Worm (Caenorhabditis elegans) whole organism, mixed stage, embryonic: Measurements from ENCODE around the gene T10G3.3.

Experiments used
- M03D4.4 ChIP-seq: sonication (generic microtip); optimal IDR thresholded peaks from 2 replicates; lab custom pipeline; 2017; ENCODE audit warnings: mild to moderate bottlenecking, missing genetic modification characterization, missing compliant biosample characterization
- bed-3 ChIP-seq: fragments of 200-800 bp; sonication (Bioruptor generic); optimal IDR thresholded peaks from 3 replicates; lab custom pipeline; 2018; ENCODE audit warnings: mild to moderate bottlenecking, missing genetic modification characterization, moderate library complexity, missing compliant biosample characterization
- ceh-39 ChIP-seq: fragments of 150-350 bp; optimal IDR thresholded peaks from 2 replicates; lab custom pipeline; 2014; ENCODE audit warnings: missing biosample characterization, missing genetic modification characterization
- ceh-83 ChIP-seq: fragments of 200-800 bp; sonication (Bioruptor generic); optimal IDR thresholded peaks from 2 replicates; lab custom pipeline; 2018; ENCODE audit warnings: mild to moderate bottlenecking, missing genetic modification characterization, missing compliant biosample characterization
- ces-1 ChIP-seq: fragments of 150-350 bp; optimal IDR thresholded peaks from 2 replicates; lab custom pipeline; 2014; ENCODE audit warnings: missing biosample characterization, missing genetic modification reagents, missing genetic modification characterization
- cnd-1 ChIP-seq: fragments of 200-800 bp; sonication (Bioruptor generic); optimal IDR thresholded peaks from 2 replicates; lab custom pipeline; 2018; ENCODE audit warnings: mild to moderate bottlenecking, missing genetic modification characterization, missing compliant biosample characterization
- drap-1 ChIP-seq: fragments of 200-800 bp; sonication (Bioruptor generic); optimal IDR thresholded peaks from 3 replicates; lab custom pipeline; 2018; ENCODE audit warnings: mild to moderate bottlenecking, missing genetic modification characterization, missing compliant biosample characterization
- elt-3 ChIP-seq: fragments of 150-350 bp; optimal IDR thresholded peaks from 2 replicates; lab custom pipeline; 2014; ENCODE audit warnings: missing biosample characterization, missing genetic modification characterization
- ham-2 ChIP-seq: fragments of 200-800 bp; sonication (Bioruptor generic); optimal IDR thresholded peaks from 2 replicates; lab custom pipeline; 2018; ENCODE audit warnings: mild to moderate bottlenecking, missing genetic modification characterization, missing compliant biosample characterization
- hlh-1 ChIP-seq: fragments of 150-350 bp; optimal IDR thresholded peaks from 2 replicates; lab custom pipeline; 2014; ENCODE audit warnings: missing biosample characterization, missing genetic modification reagents, missing genetic modification characterization
- lin-13 ChIP-seq: fragments of 150-350 bp; optimal IDR thresholded peaks from 2 replicates; lab custom pipeline; 2014; ENCODE audit warnings: missing biosample characterization, missing genetic modification characterization
- lin-32 ChIP-seq: fragments of 200-800 bp; sonication (Bioruptor generic); optimal IDR thresholded peaks from 2 replicates; lab custom pipeline; 2018; ENCODE audit warnings: mild to moderate bottlenecking, missing genetic modification characterization, missing compliant biosample characterization
- lsy-2 ChIP-seq: fragments of 150-350 bp; optimal IDR thresholded peaks from 2 replicates; lab custom pipeline; 2014; ENCODE audit warnings: missing biosample characterization, missing genetic modification characterization
- mab-5 ChIP-seq: fragments of 150-350 bp; optimal IDR thresholded peaks from 2 replicates; lab custom pipeline; 2014; ENCODE audit warnings: missing biosample characterization, missing genetic modification characterization
- mep-1 ChIP-seq: fragments of 150-350 bp; optimal IDR thresholded peaks from 2 replicates; lab custom pipeline; 2017; ENCODE audit warnings: missing biosample characterization, missing genetic modification reagents, missing genetic modification characterization, inconsistent platforms
- mls-2 ChIP-seq: sonication (generic microtip); optimal IDR thresholded peaks from 2 replicates; lab custom pipeline; 2016; ENCODE audit warnings: mild to moderate bottlenecking, missing genetic modification characterization, moderate library complexity, missing compliant biosample characterization
- nhr-12 ChIP-seq: fragments of 150-350 bp; optimal IDR thresholded peaks from 2 replicates; lab custom pipeline; 2014; ENCODE audit warnings: missing biosample characterization, missing genetic modification characterization
- nhr-2 ChIP-seq: fragments of 150-350 bp; optimal IDR thresholded peaks from 2 replicates; lab custom pipeline; 2014; ENCODE audit warnings: missing biosample characterization, missing genetic modification characterization
- nhr-237 ChIP-seq: fragments of 150-350 bp; optimal IDR thresholded peaks from 2 replicates; lab custom pipeline; 2014; ENCODE audit warnings: missing biosample characterization, missing genetic modification characterization
- nhr-28 ChIP-seq: fragments of 150-350 bp; optimal IDR thresholded peaks from 2 replicates; lab custom pipeline; 2014; ENCODE audit warnings: missing biosample characterization, missing genetic modification characterization
- nhr-76 ChIP-seq: sonication (generic microtip); optimal IDR thresholded peaks from 2 replicates; lab custom pipeline; 2017; ENCODE audit warnings: missing biosample characterization, missing genetic modification characterization
- pha-4 ChIP-seq: fragments of 150-350 bp; optimal IDR thresholded peaks from 2 replicates; lab custom pipeline; 2018; ENCODE audit warnings: missing biosample characterization, missing genetic modification reagents, missing genetic modification characterization
- sem-2 ChIP-seq: fragments of 200-800 bp; sonication (Bioruptor generic); optimal IDR thresholded peaks from 2 replicates; lab custom pipeline; 2018; ENCODE audit warnings: mild to moderate bottlenecking, missing genetic modification characterization, missing compliant biosample characterization
- snpc-4 ChIP-seq: fragments of 150-350 bp; optimal IDR thresholded peaks from 2 replicates; lab custom pipeline; 2014; ENCODE audit warnings: missing biosample characterization, missing genetic modification characterization
- sptf-1 ChIP-seq: sonication (generic microtip); optimal IDR thresholded peaks from 2 replicates; lab custom pipeline; 2017; ENCODE audit warnings: mild to moderate bottlenecking, missing genetic modification characterization, moderate library complexity, missing compliant biosample characterization
- tbx-8 ChIP-seq: fragments of 200-800 bp; sonication (Bioruptor generic); optimal IDR thresholded peaks from 2 replicates; lab custom pipeline; 2018; ENCODE audit warnings: mild to moderate bottlenecking, missing genetic modification characterization, moderate library complexity, missing compliant biosample characterization
- unc-120 ChIP-seq: sonication (generic microtip); optimal IDR thresholded peaks from 2 replicates; lab custom pipeline; 2017; ENCODE audit warnings: missing genetic modification characterization, missing compliant biosample characterization; ENCODE audit not compliant: poor library complexity, severe bottlenecking
- unc-39 ChIP-seq: fragments of 150-350 bp; optimal IDR thresholded peaks from 2 replicates; lab custom pipeline; 2014; ENCODE audit warnings: missing biosample characterization, missing genetic modification characterization
- unc-62 ChIP-seq: fragments of 150-350 bp; optimal IDR thresholded peaks from 2 replicates; lab custom pipeline; 2014; ENCODE audit warnings: missing biosample characterization, missing genetic modification reagents, missing genetic modification characterization
- zip-8 ChIP-seq: fragments of 150-350 bp; optimal IDR thresholded peaks from 2 replicates; lab custom pipeline; 2014; ENCODE audit warnings: missing biosample characterization, missing genetic modification characterization

The T10G3.3 gene

DNA sequence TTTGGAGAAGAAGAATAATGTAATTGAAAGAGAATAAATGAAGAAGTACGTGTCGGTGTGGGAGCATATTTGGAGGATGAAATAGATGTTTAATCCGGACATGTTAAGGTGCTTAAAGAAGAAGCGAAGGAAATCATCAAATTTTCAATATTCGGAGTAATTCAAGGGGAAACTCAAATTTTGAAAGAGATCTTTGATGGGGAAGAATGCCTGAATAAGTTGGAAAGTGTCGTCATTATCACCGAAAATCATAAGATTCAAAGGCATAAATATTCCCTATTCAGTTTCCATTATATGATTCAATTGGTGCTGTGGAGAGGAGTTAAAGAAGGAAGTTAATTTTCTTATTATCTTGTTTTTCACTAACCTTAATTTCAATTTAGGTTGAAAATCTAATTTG, 25.1 kb upstream of the T10G3.3 start, which contains the start of gene semi-1:
Gene semi-1 (minus strand): TSS at position 101 of the 400 bp plus-strand sequence.
- TF ChIP-seq mls-2 (tag; lab: Kevin White, UChicago) (no peak), hlh-1 (tag; lab: Kevin White, UChicago) (no peak), tbx-8 (GFP tag; lab: Kevin White, UChicago) (no peak), lin-13 (tag; lab: Kevin White, UChicago) (no peak), pha-4 (tag; lab: Kevin White, UChicago) (no peak), lin-32 (GFP tag; lab: Kevin White, UChicago) (no peak), ceh-39 (no peak)

DNA sequence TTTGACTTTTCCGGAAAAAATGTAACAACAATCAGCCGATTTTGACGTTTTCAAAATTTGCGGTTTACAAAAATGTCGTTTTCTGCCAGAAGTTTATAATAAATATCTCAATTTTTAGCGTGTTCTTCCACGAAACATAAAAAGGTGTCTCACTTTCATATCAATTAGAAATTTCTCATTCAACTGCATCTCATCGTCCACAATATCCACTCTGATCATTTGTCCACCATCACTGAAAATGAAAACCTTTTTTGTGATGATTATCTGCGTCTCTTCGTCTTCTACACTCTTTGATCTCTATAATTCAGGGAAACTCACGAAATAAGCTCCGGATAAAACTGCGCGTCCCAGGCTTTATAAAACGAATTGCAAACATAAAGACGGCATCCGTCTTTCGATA, 22.5 kb upstream of the T10G3.3 start:
- TF ChIP-seq sptf-1 (tag; lab: Kevin White, UChicago) (no peak), lsy-2 (tag; lab: Kevin White, UChicago) (no peak), unc-62 (GFP tag; lab: Kevin White, UChicago) (no peak), lin-13 (tag; lab: Kevin White, UChicago) (no peak), mab-5 (no peak), nhr-2 (tag; lab: Kevin White, UChicago) (no peak), snpc-4 (tag; lab: Kevin White, UChicago) (no peak), nhr-12 (tag; lab: Kevin White, UChicago) (no peak), unc-39 (tag; lab: Kevin White, UChicago) (no peak), bed-3 (no peak), nhr-76 (no peak), tbx-8 (GFP tag; lab: Kevin White, UChicago) (no peak), mep-1 (no peak), M03D4.4 (tag; lab: Kevin White, UChicago) (no peak), hlh-1 (tag; lab: Kevin White, UChicago) (no peak)

DNA sequence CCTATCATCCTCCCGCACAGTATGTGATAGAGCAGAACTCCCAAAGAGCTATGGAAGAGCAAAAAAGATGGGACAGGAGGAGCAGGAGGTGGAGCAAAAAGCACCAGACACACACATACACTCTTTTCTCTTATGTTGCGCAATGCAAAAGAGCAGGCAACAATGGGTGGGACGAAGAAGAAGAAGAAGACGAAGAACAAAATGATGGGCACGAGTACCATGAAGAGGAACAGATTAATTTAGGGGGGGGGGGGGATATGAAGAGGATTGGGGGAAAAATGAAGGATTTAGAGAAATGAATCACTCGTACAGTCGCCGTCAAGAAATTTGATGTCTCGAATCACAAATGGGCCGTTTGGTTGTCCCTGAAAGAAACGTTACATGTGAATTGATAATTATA, 21.6 kb upstream of the T10G3.3 start, which contains the start of gene avr-15:
Gene avr-15 (minus strand): TSS at position 101 of the 400 bp plus-strand sequence.
- TF ChIP-seq lin-32 (GFP tag; lab: Kevin White, UChicago), result no peak
- TF ChIP-seq zip-8 (tag; lab: Kevin White, UChicago), result peak; percentile 64
- TF ChIP-seq, all 35 proteins: peak for 1

DNA sequence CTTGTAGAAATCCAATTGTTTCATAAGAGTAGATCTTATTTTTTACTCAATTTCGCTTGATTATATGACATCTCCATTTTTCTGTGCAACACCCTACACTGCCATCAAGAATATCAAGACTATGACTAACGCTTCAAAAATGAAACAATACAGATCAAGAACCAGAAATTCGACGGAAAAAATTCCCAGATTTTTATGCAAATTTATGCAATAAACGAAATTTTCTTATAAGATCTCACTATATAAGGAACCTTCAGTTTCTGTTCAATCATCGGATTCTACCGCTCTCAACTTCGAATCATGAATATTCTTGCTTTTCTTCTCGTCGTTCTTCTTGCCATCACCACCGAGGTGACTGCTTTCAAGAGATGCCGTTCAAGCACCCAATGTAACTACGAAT, 16.3 kb upstream of the T10G3.3 start, which contains the start of gene R11G10.4:
Gene R11G10.4 (plus strand): TSS at position 301 of the 400 bp plus-strand sequence.
- TF ChIP-seq hlh-1 (tag; lab: Kevin White, UChicago) (no peak), unc-120 (no peak), drap-1 (no peak), lin-13 (tag; lab: Kevin White, UChicago) (no peak), tbx-8 (GFP tag; lab: Kevin White, UChicago) (no peak), sptf-1 (tag; lab: Kevin White, UChicago) (no peak), zip-8 (tag; lab: Kevin White, UChicago) (no peak), elt-3 (tag; lab: Kevin White, UChicago) (no peak), ceh-83 (no peak), ham-2 (GFP tag; lab: Kevin White, UChicago) (no peak), ceh-39 (no peak), nhr-237 (tag; lab: Kevin White, UChicago) (no peak), nhr-28 (tag; lab: Kevin White, UChicago) (no peak), lsy-2 (tag; lab: Kevin White, UChicago) (no peak)
- TF ChIP-seq, all 35 proteins: peak for 0

DNA sequence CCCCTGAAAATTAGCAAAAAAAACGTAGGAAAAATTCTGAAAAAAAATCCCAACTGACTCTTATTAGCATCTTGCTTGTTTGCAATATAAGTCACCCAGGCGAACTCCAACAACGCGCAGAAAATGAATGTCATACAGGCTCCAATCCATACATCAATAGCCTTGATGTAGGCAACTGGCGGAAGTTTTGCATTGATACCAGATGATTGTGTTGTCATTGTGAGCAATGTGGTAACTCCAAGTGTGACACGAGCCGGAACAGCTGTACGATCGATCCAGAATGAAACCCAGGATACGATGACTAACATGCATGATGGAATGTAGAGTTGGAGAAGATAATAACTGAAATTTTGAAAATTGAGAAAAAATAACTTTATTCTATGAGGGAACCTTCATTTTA, 9.2 kb upstream of the T10G3.3 start:
- TF ChIP-seq bed-3, result no peak
- no peak for TF ChIP-seq lin-13 (tag; lab: Kevin White, UChicago)
- TF ChIP-seq ces-1 (GFP tag; lab: Kevin White, UChicago), result no peak
- no peak for TF ChIP-seq unc-39 (tag; lab: Kevin White, UChicago)
- no peak for TF ChIP-seq sptf-1 (tag; lab: Kevin White, UChicago)
- no peak for TF ChIP-seq unc-62 (GFP tag; lab: Kevin White, UChicago)
- TF ChIP-seq cnd-1 (tag; lab: Kevin White, UChicago), result no peak
- no peak for TF ChIP-seq sem-2 (GFP tag; lab: Kevin White, UChicago)
- no peak for TF ChIP-seq ceh-39
- no peak for TF ChIP-seq lin-32 (GFP tag; lab: Kevin White, UChicago)
- TF ChIP-seq nhr-2 (tag; lab: Kevin White, UChicago), result no peak
